Fruit fly (Drosophila melanogaster): Measurements from ENCODE around the gene CG3546.

CG3546 gene

DNA sequence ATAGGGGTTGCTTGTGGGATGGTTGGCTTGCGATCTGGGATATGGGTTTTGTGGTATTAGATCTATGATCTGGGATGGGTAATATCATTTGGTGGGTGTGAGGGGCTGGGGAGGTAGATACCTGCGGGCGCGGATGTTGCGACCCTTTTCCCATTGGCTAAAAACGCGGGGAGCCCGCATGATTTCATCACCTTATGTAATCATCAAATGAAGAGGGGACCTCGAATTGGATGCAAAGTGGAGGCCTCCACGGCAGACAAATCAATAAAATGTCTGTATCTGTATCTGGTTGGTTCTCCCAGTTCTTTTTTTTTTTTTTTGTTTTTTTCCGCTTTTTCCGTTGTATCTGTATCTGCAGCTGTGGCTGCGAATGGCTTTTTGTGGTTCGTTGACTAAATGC lies 31.1 kb downstream of the CG3546 start:
- TF ChIP-seq gl (tag; optimal IDR thresholded peaks at IDR 0.05) (no peak), CG8159 (tag; optimal IDR thresholded peaks at IDR 0.05) (no peak), Pif1B (GFP tag; optimal IDR thresholded peaks at IDR 0.05) (no peak), EcR (GFP tag; optimal IDR thresholded peaks at IDR 0.05) (no peak), CG32121 (GFP tag; IDR thresholded peaks at IDR 0.05) (no peak), Ets98B (GFP tag; IDR thresholded peaks at IDR 0.05) (no peak), CG4496 (GFP tag; IDR thresholded peaks at IDR 0.05) (no peak)

DNA sequence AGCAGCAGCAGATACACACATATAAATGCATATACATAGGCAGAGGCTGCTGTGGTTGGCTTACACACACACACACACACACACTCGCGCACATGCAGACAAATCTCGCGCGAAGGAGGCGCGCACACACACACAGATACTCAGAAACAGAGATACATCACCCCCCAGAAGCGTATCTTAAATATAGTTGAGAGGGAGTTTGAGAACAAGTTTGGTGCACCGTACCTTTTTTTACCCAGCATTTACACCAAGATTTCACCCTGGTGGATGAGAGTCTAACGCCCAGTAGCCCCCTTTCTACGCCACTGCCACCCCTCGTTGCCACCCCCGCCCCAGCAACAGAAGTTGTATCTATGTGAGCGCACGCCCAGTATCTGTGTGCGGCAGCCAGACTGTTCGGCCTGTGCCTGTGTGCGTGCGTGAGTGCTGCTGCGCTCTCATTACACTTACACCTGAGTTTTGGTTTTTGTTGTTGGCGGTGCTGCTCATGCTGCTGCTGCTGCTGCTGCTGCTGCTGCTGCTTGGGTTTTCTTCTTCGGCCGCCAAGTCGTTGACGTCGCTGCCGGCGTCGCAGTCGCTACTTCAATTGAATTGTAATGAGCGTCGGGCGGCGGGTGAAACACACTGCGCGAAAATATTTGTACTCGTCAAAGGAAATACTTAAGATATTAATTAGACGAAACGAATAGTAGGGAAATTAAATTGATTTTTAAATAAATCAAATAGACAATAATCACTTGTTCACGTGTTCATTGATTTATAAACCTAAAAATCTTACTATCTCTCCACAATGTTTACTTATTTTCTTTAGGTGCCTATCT lies 32.3 kb downstream of the CG3546 start:
- peak; percentile 84 for TF ChIP-seq CG9948 (tag; optimal IDR thresholded peaks at IDR 0.05)
- peak; percentile 97 for TF ChIP-seq rn (GFP tag; IDR thresholded peaks at IDR 0.05)
- peak; percentile 94 for TF ChIP-seq CG15710 (tag; optimal IDR thresholded peaks at IDR 0.05)
- peak; percentile 86 for TF ChIP-seq CG17806 (tag; optimal IDR thresholded peaks at IDR 0.05)
- peak; percentile 92 for TF ChIP-seq CG12605 (GFP tag; IDR thresholded peaks at IDR 0.05)
- peak; percentile 84 for TF ChIP-seq gl (tag; optimal IDR thresholded peaks at IDR 0.05)
- peak; percentile 55 for TF ChIP-seq Pif1A (GFP tag; optimal IDR thresholded peaks at IDR 0.05)
- peak; percentile 44 for TF ChIP-seq Pif1B (GFP tag; optimal IDR thresholded peaks at IDR 0.05)
- TF ChIP-seq fd96Ca (GFP tag; IDR thresholded peaks at IDR 0.05): peak; percentile 98
- TF ChIP-seq CG13204 (GFP tag; optimal IDR thresholded peaks at IDR 0.05): peak; percentile 77
- peak; percentile 94 for TF ChIP-seq CG32121 (GFP tag; IDR thresholded peaks at IDR 0.05)
- peak; percentile 92 for TF ChIP-seq CG14655 (GFP tag; optimal IDR thresholded peaks at IDR 0.05)
- peak; percentile 96 for TF ChIP-seq Ets98B (GFP tag; IDR thresholded peaks at IDR 0.05)
- no peak for TF ChIP-seq D1 (tag; optimal IDR thresholded peaks at IDR 0.05)
- peak; percentile 88 for TF ChIP-seq CG8301 (tag; optimal IDR thresholded peaks at IDR 0.05)
- TF ChIP-seq CG34367 (tag; optimal IDR thresholded peaks at IDR 0.05): peak; percentile 92
- peak; percentile 23 for TF ChIP-seq EcR (GFP tag; optimal IDR thresholded peaks at IDR 0.05)
- TF ChIP-seq Snoo (tag; optimal IDR thresholded peaks at IDR 0.05): peak; percentile 95
- TF ChIP-seq CG8159 (tag; optimal IDR thresholded peaks at IDR 0.05): peak; percentile 90
- TF ChIP-seq CG4496 (GFP tag; IDR thresholded peaks at IDR 0.05): peak; percentile 98
- peak; percentile 86 for TF ChIP-seq CG10348 (GFP tag; IDR thresholded peaks at IDR 0.05)

- TF ChIP-seq fd96Ca (GFP tag; IDR thresholded peaks at IDR 0.05) (no peak), CG15710 (tag; optimal IDR thresholded peaks at IDR 0.05) (no peak), D1 (tag; optimal IDR thresholded peaks at IDR 0.05) (no peak), CG14655 (GFP tag; optimal IDR thresholded peaks at IDR 0.05) (no peak), EcR (GFP tag; optimal IDR thresholded peaks at IDR 0.05) (no peak), CG12605 (GFP tag; IDR thresholded peaks at IDR 0.05) (no peak), CG10348 (GFP tag; IDR thresholded peaks at IDR 0.05) (no peak), CG8159 (tag; optimal IDR thresholded peaks at IDR 0.05) (no peak)
Observed at dm6 chrX:4590772-4591064, 32.8 kb downstream of the CG3546 start.

dm6 chrX:4592258-4592657 lies 34.4 kb downstream of the CG3546 start:
- TF ChIP-seq CG10348 (GFP tag; IDR thresholded peaks at IDR 0.05) (no peak), Pif1A (GFP tag; optimal IDR thresholded peaks at IDR 0.05) (no peak), CG34367 (tag; optimal IDR thresholded peaks at IDR 0.05) (no peak), CG15710 (tag; optimal IDR thresholded peaks at IDR 0.05) (no peak), Ets98B (GFP tag; IDR thresholded peaks at IDR 0.05) (no peak), CG8301 (tag; optimal IDR thresholded peaks at IDR 0.05) (no peak)

dm6 chrX:4596467-4597183 lies 38.8 kb downstream of the CG3546 start:
- TF ChIP-seq Ets98B (GFP tag; IDR thresholded peaks at IDR 0.05) (no peak; the same call in 1 of the 2 replicates), CG34367 (tag; optimal IDR thresholded peaks at IDR 0.05) (no peak), CG13204 (GFP tag; optimal IDR thresholded peaks at IDR 0.05) (peak; percentile 12), rn (GFP tag; IDR thresholded peaks at IDR 0.05) (no peak), CG15710 (tag; optimal IDR thresholded peaks at IDR 0.05) (peak; percentile 6), CG14655 (GFP tag; optimal IDR thresholded peaks at IDR 0.05) (no peak), CG12605 (GFP tag; IDR thresholded peaks at IDR 0.05) (no peak), CG10348 (GFP tag; IDR thresholded peaks at IDR 0.05) (no peak), CG32121 (GFP tag; IDR thresholded peaks at IDR 0.05) (no peak), fd96Ca (GFP tag; IDR thresholded peaks at IDR 0.05) (peak; percentile 33; the same call in 1 of the 3 replicates), gl (tag; optimal IDR thresholded peaks at IDR 0.05) (no peak), CG4496 (GFP tag; IDR thresholded peaks at IDR 0.05) (no peak), EcR (GFP tag; optimal IDR thresholded peaks at IDR 0.05) (peak; percentile 13), Snoo (tag; optimal IDR thresholded peaks at IDR 0.05) (no peak), Pif1A (GFP tag; optimal IDR thresholded peaks at IDR 0.05) (peak; percentile 39), CG17806 (tag; optimal IDR thresholded peaks at IDR 0.05) (no peak), Pif1B (GFP tag; optimal IDR thresholded peaks at IDR 0.05) (no peak)

dm6 chrX:4599897-4600469 lies 42.1 kb downstream of the CG3546 start:
- TF ChIP-seq CG13204 (GFP tag; optimal IDR thresholded peaks at IDR 0.05) (no peak), D1 (tag; optimal IDR thresholded peaks at IDR 0.05) (no peak), CG8301 (tag; optimal IDR thresholded peaks at IDR 0.05) (no peak), CG34367 (tag; optimal IDR thresholded peaks at IDR 0.05) (no peak), CG12605 (GFP tag; IDR thresholded peaks at IDR 0.05) (no peak), gl (tag; optimal IDR thresholded peaks at IDR 0.05) (no peak), fd96Ca (GFP tag; IDR thresholded peaks at IDR 0.05) (no peak), Snoo (tag; optimal IDR thresholded peaks at IDR 0.05) (no peak), Ets98B (GFP tag; IDR thresholded peaks at IDR 0.05) (no peak), EcR (GFP tag; optimal IDR thresholded peaks at IDR 0.05) (no peak), Pif1B (GFP tag; optimal IDR thresholded peaks at IDR 0.05) (no peak), CG15710 (tag; optimal IDR thresholded peaks at IDR 0.05) (no peak), CG32121 (GFP tag; IDR thresholded peaks at IDR 0.05) (no peak), CG8159 (tag; optimal IDR thresholded peaks at IDR 0.05) (no peak), CG17806 (tag; optimal IDR thresholded peaks at IDR 0.05) (no peak), Pif1A (GFP tag; optimal IDR thresholded peaks at IDR 0.05) (no peak), CG10348 (GFP tag; IDR thresholded peaks at IDR 0.05) (no peak), CG14655 (GFP tag; optimal IDR thresholded peaks at IDR 0.05) (no peak)

Measured in whole organism, pupa.